Worm (Caenorhabditis elegans) whole organism, L4 larva: Measurements from ENCODE around the gene fbxa-152.
A peak's percentile ranks its signal among the peaks of the same experiment; 100 is the strongest.

Experiments used
- D1046.2 ChIP-seq: fragments of 200-800 bp; sonication (Bioruptor generic); IDR thresholded peaks from 2 replicates; pipeline ENCODE4 v1.3.6; 2022; ENCODE audit warnings: missing genetic modification characterization, missing compliant biosample characterization
- F26F4.8 ChIP-seq: fragments of 200-800 bp; sonication (Bioruptor generic); conservative IDR thresholded peaks from 2 replicates; pipeline ENCODE4 v1.3.6; 2022; ENCODE audit warnings: missing genetic modification characterization, missing compliant biosample characterization
- T20F7.1 ChIP-seq: fragments of 200-800 bp; sonication (Bioruptor generic); optimal IDR thresholded peaks from 2 replicates; lab custom pipeline; 2018; ENCODE audit warnings: mild to moderate bottlenecking, missing genetic modification characterization, missing compliant biosample characterization
- Y48G9A.11 ChIP-seq: fragments of 200-800 bp; sonication (Bioruptor generic); IDR thresholded peaks from 2 replicates; pipeline ENCODE4 v1.3.6; 2022; ENCODE audit warnings: missing genetic modification reagents, missing genetic modification characterization, missing compliant biosample characterization
- Y5F2A.4 ChIP-seq: fragments of 200-800 bp; sonication (Bioruptor generic); optimal IDR thresholded peaks from 2 replicates; lab custom pipeline; 2018; ENCODE audit warnings: mild to moderate bottlenecking, missing genetic modification characterization, missing compliant biosample characterization
- ZK546.5 ChIP-seq, 2 experiments: sonication (generic microtip); optimal IDR thresholded peaks; 2 replicates each; lab custom pipeline; 2017; ENCODE audit warnings: missing biosample characterization in 2 of 2, missing genetic modification characterization in 2 of 2
- aly-2 ChIP-seq: sonication (generic microtip); optimal IDR thresholded peaks from 2 replicates; lab custom pipeline; 2018; ENCODE audit warnings: missing biosample characterization, missing genetic modification characterization
- arid-1 ChIP-seq: fragments of 200-800 bp; sonication (Bioruptor generic); conservative IDR thresholded peaks from 2 replicates; pipeline ENCODE4 v1.3.6; 2022; ENCODE audit warnings: missing genetic modification reagents, missing genetic modification characterization, missing compliant biosample characterization
- attf-4 ChIP-seq: sonication (generic microtip); optimal IDR thresholded peaks from 3 replicates; lab custom pipeline; 2017; ENCODE audit warnings: missing biosample characterization, missing genetic modification characterization
- ceh-20 ChIP-seq: fragments of 200-800 bp; sonication (Bioruptor generic); IDR thresholded peaks from 2 replicates; pipeline ENCODE4 v1.3.6; 2022; ENCODE audit warnings: missing genetic modification reagents, missing genetic modification characterization, missing compliant biosample characterization
- ceh-28 ChIP-seq: fragments of 150-350 bp; optimal IDR thresholded peaks from 2 replicates; lab custom pipeline; 2014; ENCODE audit warnings: missing biosample characterization, missing genetic modification reagents, missing genetic modification characterization
- ceh-32 ChIP-seq: sonication (generic microtip); optimal IDR thresholded peaks from 2 replicates; lab custom pipeline; 2016; ENCODE audit warnings: mild to moderate bottlenecking, missing genetic modification characterization, missing compliant biosample characterization; ENCODE audit not compliant: poor library complexity
- ceh-44 ChIP-seq: fragments of 200-800 bp; sonication (Bioruptor generic); IDR thresholded peaks from 2 replicates; pipeline ENCODE4 v1.3.6; 2022; ENCODE audit warnings: missing genetic modification reagents, missing genetic modification characterization, missing compliant biosample characterization
- ceh-62 ChIP-seq: sonication (generic microtip); optimal IDR thresholded peaks from 2 replicates; lab custom pipeline; 2017; ENCODE audit warnings: missing biosample characterization, missing genetic modification characterization
- ceh-82 ChIP-seq: sonication (generic microtip); optimal IDR thresholded peaks from 2 replicates; lab custom pipeline; 2017; ENCODE audit warnings: missing biosample characterization, missing genetic modification characterization
- ces-1 ChIP-seq: fragments of 150-350 bp; sonication (generic microtip); optimal IDR thresholded peaks from 4 replicates; lab custom pipeline; 2014; ENCODE audit warnings: missing biosample characterization, missing genetic modification reagents, missing genetic modification characterization
- cey-2 ChIP-seq: sonication (generic microtip); optimal IDR thresholded peaks from 3 replicates; lab custom pipeline; 2017; ENCODE audit warnings: missing genetic modification characterization, mild to moderate bottlenecking, missing compliant biosample characterization, antibody characterized with exemption, borderline replicate concordance; ENCODE audit not compliant: insufficient read depth
- daf-19 ChIP-seq: fragments of 200-800 bp; sonication (Bioruptor generic); conservative IDR thresholded peaks from 2 replicates; pipeline ENCODE4 v1.3.6; 2022; ENCODE audit warnings: missing genetic modification characterization, missing compliant biosample characterization
- dmd-8 ChIP-seq: fragments of 200-800 bp; sonication (Bioruptor generic); IDR thresholded peaks from 2 replicates; pipeline ENCODE4 v1.3.6; 2022; ENCODE audit warnings: missing genetic modification characterization, missing compliant biosample characterization
- dmd-9 ChIP-seq: fragments of 200-800 bp; sonication (Bioruptor generic); IDR thresholded peaks from 2 replicates; pipeline ENCODE4 v1.3.6; 2022; ENCODE audit warnings: missing genetic modification reagents, missing genetic modification characterization, missing compliant biosample characterization
- dpl-1 ChIP-seq: fragments of 150-350 bp; optimal IDR thresholded peaks from 2 replicates; lab custom pipeline; 2014; ENCODE audit warnings: missing biosample characterization, missing genetic modification reagents, missing genetic modification characterization
- duxl-1 ChIP-seq: sonication (generic microtip); optimal IDR thresholded peaks from 2 replicates; lab custom pipeline; 2016; ENCODE audit warnings: mild to moderate bottlenecking, missing genetic modification characterization, moderate library complexity, missing compliant biosample characterization; ENCODE audit not compliant: poor library complexity
- dve-1 ChIP-seq: sonication (generic microtip); optimal IDR thresholded peaks from 2 replicates; lab custom pipeline; 2017; ENCODE audit warnings: antibody characterized with exemption, mild to moderate bottlenecking, missing genetic modification characterization, missing compliant biosample characterization; ENCODE audit not compliant: insufficient read depth
- egl-27 ChIP-seq: sonication (generic microtip); optimal IDR thresholded peaks from 3 replicates; lab custom pipeline; 2017; ENCODE audit warnings: missing biosample characterization, missing genetic modification reagents, missing genetic modification characterization
- gei-8 ChIP-seq: fragments of 200-800 bp; sonication (Bioruptor generic); optimal IDR thresholded peaks from 2 replicates; lab custom pipeline; 2018; ENCODE audit warnings: mild to moderate bottlenecking, missing genetic modification characterization, missing compliant biosample characterization
- hif-1 ChIP-seq, 2 experiments: sonication (generic microtip); optimal IDR thresholded peaks; 2 replicates each; lab custom pipeline; 2016 to 2017; ENCODE audit warnings: missing compliant biosample characterization in 2 of 2, missing genetic modification characterization in 2 of 2, missing genetic modification reagents in 2 of 2, missing genotype in 2 of 2, mild to moderate bottlenecking in 1 of 2
- hlh-11 ChIP-seq: fragments of 200-800 bp; sonication (Bioruptor generic); optimal IDR thresholded peaks from 2 replicates; lab custom pipeline; 2018; ENCODE audit warnings: mild to moderate bottlenecking, missing genetic modification characterization, missing compliant biosample characterization
- hmg-1.1 ChIP-seq: fragments of 200-800 bp; sonication (Bioruptor generic); IDR thresholded peaks from 2 replicates; pipeline ENCODE4 v1.3.6; 2022; ENCODE audit warnings: missing genetic modification reagents, missing genetic modification characterization, missing compliant biosample characterization
- lin-1 ChIP-seq: fragments of 200-800 bp; sonication (Bioruptor generic); IDR thresholded peaks from 2 replicates; pipeline ENCODE4 v1.3.6; 2022; ENCODE audit warnings: missing genetic modification reagents, missing genetic modification characterization, missing compliant biosample characterization
- lin-15B ChIP-seq: fragments of 150-350 bp; sonication (generic microtip); optimal IDR thresholded peaks from 3 replicates; lab custom pipeline; 2014; ENCODE audit warnings: missing biosample characterization, missing genetic modification characterization
- lin-29 ChIP-seq: fragments of 200-800 bp; sonication (Bioruptor generic); IDR thresholded peaks from 2 replicates; pipeline ENCODE4 v1.3.6; 2022; ENCODE audit warnings: missing genetic modification reagents, missing genetic modification characterization, missing compliant biosample characterization
- lin-39 ChIP-seq: fragments of 150-350 bp; optimal IDR thresholded peaks from 2 replicates; lab custom pipeline; 2014; ENCODE audit warnings: missing biosample characterization, missing genetic modification reagents, missing genetic modification characterization
- lir-3 ChIP-seq: sonication (generic microtip); optimal IDR thresholded peaks from 2 replicates; lab custom pipeline; 2016; ENCODE audit warnings: mild to moderate bottlenecking, missing genetic modification characterization, missing compliant biosample characterization
- mep-1 ChIP-seq: fragments of 150-350 bp; sonication (generic microtip); optimal IDR thresholded peaks from 3 replicates; lab custom pipeline; 2014; ENCODE audit warnings: missing biosample characterization, missing genetic modification characterization
- mes-2 ChIP-seq: sonication (generic microtip); optimal IDR thresholded peaks from 2 replicates; lab custom pipeline; 2016; ENCODE audit warnings: missing genotype, mild to moderate bottlenecking, missing genetic modification characterization, missing compliant biosample characterization; ENCODE audit not compliant: poor library complexity, severe bottlenecking
- mxl-2 ChIP-seq: fragments of 200-800 bp; sonication (Bioruptor generic); conservative IDR thresholded peaks from 2 replicates; pipeline ENCODE4 v1.3.6; 2022; ENCODE audit warnings: missing genetic modification reagents, missing genetic modification characterization, missing compliant biosample characterization
- mxl-3 ChIP-seq: fragments of 200-800 bp; sonication (Bioruptor generic); optimal IDR thresholded peaks from 2 replicates; lab custom pipeline; 2018; ENCODE audit warnings: mild to moderate bottlenecking, missing genetic modification characterization, missing compliant biosample characterization
- nhr-11 ChIP-seq: fragments of 150-350 bp; optimal IDR thresholded peaks from 2 replicates; lab custom pipeline; 2014; ENCODE audit warnings: missing biosample characterization, missing genetic modification characterization
- nhr-237 ChIP-seq: sonication (generic microtip); optimal IDR thresholded peaks from 2 replicates; lab custom pipeline; 2017; ENCODE audit warnings: missing biosample characterization, missing genetic modification characterization
- nhr-48 ChIP-seq: sonication (generic microtip); optimal IDR thresholded peaks from 2 replicates; lab custom pipeline; 2016; ENCODE audit warnings: mild to moderate bottlenecking, missing genetic modification characterization, missing compliant biosample characterization
- nhr-6 ChIP-seq: fragments of 150-350 bp; optimal IDR thresholded peaks from 2 replicates; lab custom pipeline; 2014; ENCODE audit warnings: missing biosample characterization, missing genetic modification characterization
- nhr-76 ChIP-seq: fragments of 150-350 bp; optimal IDR thresholded peaks from 2 replicates; lab custom pipeline; 2014; ENCODE audit warnings: missing biosample characterization, missing genetic modification characterization
- nhr-77 ChIP-seq: fragments of 150-350 bp; optimal IDR thresholded peaks from 2 replicates; lab custom pipeline; 2014; ENCODE audit warnings: missing biosample characterization, missing genetic modification characterization
- php-3 ChIP-seq: fragments of 200-800 bp; sonication (Bioruptor generic); IDR thresholded peaks from 2 replicates; pipeline ENCODE4 v1.3.6; 2022; ENCODE audit warnings: missing genetic modification reagents, missing genetic modification characterization, missing compliant biosample characterization
- snpc-4 ChIP-seq: fragments of 150-350 bp; optimal IDR thresholded peaks from 2 replicates; lab custom pipeline; 2014; ENCODE audit warnings: missing biosample characterization, missing genetic modification characterization
- tra-1 ChIP-seq: fragments of 200-800 bp; sonication (Bioruptor generic); IDR thresholded peaks from 2 replicates; pipeline ENCODE4 v1.3.6; 2022; ENCODE audit warnings: missing genetic modification reagents, missing genetic modification characterization, missing compliant biosample characterization
- unc-39 ChIP-seq: sonication (generic microtip); optimal IDR thresholded peaks from 2 replicates; lab custom pipeline; 2017; ENCODE audit warnings: missing biosample characterization, missing genetic modification characterization
- unc-62 ChIP-seq, 3 experiments: fragments of 150-350 bp in 1 of 3; sonication (generic microtip); optimal IDR thresholded peaks in 2 of 3; peaks in 1 of 3; 1 replicate in 1 of 3; 2 replicates in 2 of 3; lab custom pipeline; 2014 to 2017; ENCODE audit warnings: missing biosample characterization in 3 of 3, missing genetic modification characterization in 3 of 3, missing genetic modification reagents in 3 of 3, missing genotype in 1 of 3
- zfp-3 ChIP-seq: fragments of 200-800 bp; sonication (Bioruptor generic); conservative IDR thresholded peaks from 2 replicates; pipeline ENCODE4 v1.3.6; 2022; ENCODE audit warnings: missing genetic modification reagents, missing genetic modification characterization, missing compliant biosample characterization
- zip-2 ChIP-seq: fragments of 150-350 bp; optimal IDR thresholded peaks from 2 replicates; lab custom pipeline; 2014; ENCODE audit warnings: missing biosample characterization, missing genetic modification characterization

fbxa-152 gene

DNA sequence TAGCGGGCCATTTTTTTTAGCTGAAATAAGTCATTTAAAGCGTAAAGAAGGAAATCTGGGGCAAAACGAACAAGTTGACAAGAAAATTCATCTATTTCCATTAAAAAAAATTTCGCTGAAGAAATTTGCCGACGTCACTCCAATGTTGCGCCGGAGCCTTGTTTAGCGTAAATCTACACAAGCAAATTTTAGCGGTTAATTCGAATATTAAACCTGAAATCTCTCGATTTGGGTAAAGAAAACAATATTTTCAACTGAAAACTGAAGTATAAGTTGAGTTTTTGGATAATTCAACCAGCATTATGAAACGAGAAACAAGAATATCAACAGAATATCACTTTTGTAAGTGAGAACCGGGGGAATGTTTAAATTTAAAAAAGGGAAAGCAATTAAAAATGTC lies 23.8 kb downstream of the fbxa-152 start, which contains the start of gene F28F8.9 (continued):
- no peak for TF ChIP-seq ceh-82 (tag; lab: Kevin White, UChicago)
- no peak for TF ChIP-seq mxl-2
- peak; percentile 95 for TF ChIP-seq T20F7.1 (GFP tag; lab: Kevin White, UChicago)
- peak; percentile 70 for TF ChIP-seq mes-2 (tag; lab: Kevin White, UChicago)
- TF ChIP-seq tra-1: no peak
- no peak for TF ChIP-seq ceh-44 (GFP tag; lab: Robert Waterston, UW)
- TF ChIP-seq dve-1 (tag; lab: Kevin White, UChicago): no peak
- no peak for TF ChIP-seq ceh-20 (GFP tag; lab: Robert Waterston, UW)
- no peak for TF ChIP-seq ceh-32 (tag; lab: Kevin White, UChicago)
- no peak for TF ChIP-seq php-3 (GFP tag; lab: Robert Waterston, UW)
- TF ChIP-seq nhr-48 (tag; lab: Kevin White, UChicago): no peak
- TF ChIP-seq nhr-11 (tag; lab: Kevin White, UChicago): no peak
- TF ChIP-seq nhr-6: peak; percentile 21
- TF ChIP-seq duxl-1 (tag; lab: Kevin White, UChicago): no peak
- TF ChIP-seq nhr-76: no peak
- TF ChIP-seq F26F4.8 (GFP tag; lab: Robert Waterston, UW): no peak
- no peak for TF ChIP-seq ces-1 (GFP tag; lab: Kevin White, UChicago)
- peak; percentile 89 for TF ChIP-seq dpl-1 (GFP tag; lab: Kevin White, UChicago)
- no peak for TF ChIP-seq ceh-62 (tag; lab: Kevin White, UChicago)
- no peak for TF ChIP-seq lin-29 (GFP tag; lab: Robert Waterston, UW)
- TF ChIP-seq hlh-11 (tag; lab: Kevin White, UChicago): no peak
- TF ChIP-seq lin-15B (tag; lab: Kevin White, UChicago): no peak
- no peak for TF ChIP-seq mep-1 (tag; lab: Kevin White, UChicago)
- TF ChIP-seq nhr-77 (tag; lab: Kevin White, UChicago): no peak
- TF ChIP-seq dmd-9 (GFP tag; lab: Robert Waterston, UW): no peak
- no peak for TF ChIP-seq egl-27 (tag; lab: Kevin White, UChicago)
- no peak for TF ChIP-seq daf-19 (GFP tag; lab: Robert Waterston, UW)
- no peak for TF ChIP-seq nhr-237 (tag; lab: Kevin White, UChicago)
- TF ChIP-seq aly-2 (tag; lab: Kevin White, UChicago): no peak
- no peak for TF ChIP-seq D1046.2 (GFP tag; lab: Robert Waterston, UW)
- TF ChIP-seq dmd-8 (GFP tag; lab: Robert Waterston, UW): no peak
- no peak for TF ChIP-seq attf-4
- no peak for TF ChIP-seq lir-3 (tag; lab: Kevin White, UChicago)
- no peak for TF ChIP-seq Y5F2A.4 (GFP tag; lab: Kevin White, UChicago)
- TF ChIP-seq unc-62 (GFP tag; optimal IDR thresholded peaks at IDR 0.05 in 1 of 2; lab: Kevin White, UChicago): peak in 1 of 2 experiments; percentile 77
- TF ChIP-seq unc-62 (tag; optimal IDR thresholded peaks at IDR 0.05; lab: Kevin White, UChicago): no peak
- no peak for TF ChIP-seq snpc-4 (tag; lab: Kevin White, UChicago)
- TF ChIP-seq hmg-1.1 (GFP tag; lab: Robert Waterston, UW): no peak
- no peak for TF ChIP-seq lin-1 (GFP tag; lab: Robert Waterston, UW)
- TF ChIP-seq hif-1 (tag; optimal IDR thresholded peaks at IDR 0.05; lab: Kevin White, UChicago): no peak
- no peak for TF ChIP-seq gei-8
- TF ChIP-seq lin-39 (tag; lab: Kevin White, UChicago): no peak
- no peak for TF ChIP-seq zip-2
- no peak for TF ChIP-seq zfp-3 (GFP tag; lab: Robert Waterston, UW)
- TF ChIP-seq ZK546.5 (tag; optimal IDR thresholded peaks at IDR 0.05; lab: Kevin White, UChicago): no peak
- TF ChIP-seq Y48G9A.11 (GFP tag; lab: Robert Waterston, UW): no peak
- TF ChIP-seq arid-1 (GFP tag; lab: Robert Waterston, UW): no peak
- TF ChIP-seq unc-39: no peak
- TF ChIP-seq cey-2 (tag; lab: Kevin White, UChicago): no peak
- TF ChIP-seq mxl-3 (GFP tag; lab: Kevin White, UChicago): no peak
- TF ChIP-seq ceh-28: no peak
